Worm (Caenorhabditis elegans) whole organism, L3 larva: Measurements from ENCODE around the gene nep-21.
A peak's percentile ranks its signal among the peaks of the same experiment; 100 is the strongest.
"Not testable (repeated sequence)": the region's sequence is repeated elsewhere in the genome, so short reads cannot be mapped to it uniquely, and the experiment has no call there.

Source experiments
- R02D3.7 ChIP-seq: fragments of 150-350 bp; optimal IDR thresholded peaks from 2 replicates; lab custom pipeline; 2014; ENCODE audit warnings: missing biosample characterization, missing genetic modification characterization
- ZK546.5 ChIP-seq: sonication (generic microtip); optimal IDR thresholded peaks from 2 replicates; lab custom pipeline; 2017; ENCODE audit warnings: missing biosample characterization, missing genetic modification characterization
- ceh-16 ChIP-seq: sonication (generic microtip); optimal IDR thresholded peaks from 2 replicates; lab custom pipeline; 2017; ENCODE audit warnings: missing biosample characterization, missing genetic modification characterization
- ceh-28 ChIP-seq: fragments of 150-350 bp; optimal IDR thresholded peaks from 2 replicates; lab custom pipeline; 2014; ENCODE audit warnings: missing biosample characterization, missing genetic modification reagents, missing genetic modification characterization
- daf-12 ChIP-seq: fragments of 150-350 bp; optimal IDR thresholded peaks from 2 replicates; lab custom pipeline; 2014; ENCODE audit warnings: missing biosample characterization, missing genetic modification reagents, missing genetic modification characterization
- egl-27 ChIP-seq: sonication (generic microtip); optimal IDR thresholded peaks from 4 replicates; lab custom pipeline; 2017; ENCODE audit warnings: missing biosample characterization, missing genetic modification reagents, missing genetic modification characterization
- egl-5 ChIP-seq: fragments of 150-350 bp; optimal IDR thresholded peaks from 2 replicates; lab custom pipeline; 2017; ENCODE audit warnings: missing biosample characterization, missing genetic modification reagents, missing genetic modification characterization, inconsistent platforms
- elt-1 ChIP-seq: fragments of 150-350 bp; optimal IDR thresholded peaks from 2 replicates; lab custom pipeline; 2014; ENCODE audit warnings: missing biosample characterization, missing genetic modification characterization
- elt-2 ChIP-seq: sonication (generic microtip); optimal IDR thresholded peaks from 2 replicates; lab custom pipeline; 2016; ENCODE audit warnings: missing genetic modification reagents, mild to moderate bottlenecking, missing genetic modification characterization, missing compliant biosample characterization
- elt-3 ChIP-seq, 3 experiments: fragments of 150-350 bp in 1 of 3; sonication (generic microtip) in 2 of 3; optimal IDR thresholded peaks; 2 replicates in 2 of 3; 4 replicates in 1 of 3; lab custom pipeline; 2014 to 2017; ENCODE audit warnings: missing biosample characterization in 3 of 3, missing genetic modification characterization in 3 of 3
- fkh-10 ChIP-seq: sonication (generic microtip); optimal IDR thresholded peaks from 2 replicates; lab custom pipeline; 2017; ENCODE audit warnings: missing biosample characterization, missing genetic modification reagents, missing genetic modification characterization
- fkh-2 ChIP-seq: fragments of 150-350 bp; optimal IDR thresholded peaks from 2 replicates; lab custom pipeline; 2014; ENCODE audit warnings: missing biosample characterization, missing genetic modification reagents, missing genetic modification characterization
- hmg-11 ChIP-seq: sonication (generic microtip); optimal IDR thresholded peaks from 2 replicates; lab custom pipeline; 2016; ENCODE audit warnings: missing genetic modification characterization, missing compliant biosample characterization
- jun-1 ChIP-seq: fragments of 150-350 bp; optimal IDR thresholded peaks from 2 replicates; lab custom pipeline; 2014; ENCODE audit warnings: missing biosample characterization, missing genetic modification reagents, missing genetic modification characterization
- lin-15B ChIP-seq: fragments of 150-350 bp; optimal IDR thresholded peaks from 2 replicates; lab custom pipeline; 2014; ENCODE audit warnings: missing biosample characterization, missing genetic modification characterization
- mml-1 ChIP-seq: fragments of 150-350 bp; sonication (generic microtip); optimal IDR thresholded peaks from 3 replicates; lab custom pipeline; 2014; ENCODE audit warnings: missing biosample characterization, missing genetic modification characterization
- nfya-1 ChIP-seq: sonication (generic microtip); optimal IDR thresholded peaks from 2 replicates; lab custom pipeline; 2017; ENCODE audit warnings: missing genetic modification characterization, mild to moderate bottlenecking, missing compliant biosample characterization, antibody characterized with exemption, moderate library complexity; ENCODE audit not compliant: insufficient read depth
- nhr-11 ChIP-seq: fragments of 150-350 bp; optimal IDR thresholded peaks from 2 replicates; lab custom pipeline; 2014; ENCODE audit warnings: missing biosample characterization, missing genetic modification characterization
- nhr-237 ChIP-seq: fragments of 150-350 bp; optimal IDR thresholded peaks from 2 replicates; lab custom pipeline; 2014; ENCODE audit warnings: missing biosample characterization, missing genetic modification characterization
- nhr-25 ChIP-seq: sonication (generic microtip); optimal IDR thresholded peaks from 2 replicates; lab custom pipeline; 2017; ENCODE audit warnings: missing biosample characterization, missing genetic modification characterization
- nhr-43 ChIP-seq: sonication (generic microtip); optimal IDR thresholded peaks from 2 replicates; lab custom pipeline; 2016; ENCODE audit warnings: mild to moderate bottlenecking, missing genetic modification characterization, missing compliant biosample characterization; ENCODE audit not compliant: poor library complexity, severe bottlenecking
- nhr-67 ChIP-seq: fragments of 150-350 bp; optimal IDR thresholded peaks from 2 replicates; lab custom pipeline; 2014; ENCODE audit warnings: missing biosample characterization, missing genetic modification characterization
- nhr-76 ChIP-seq: fragments of 150-350 bp; sonication (generic microtip); optimal IDR thresholded peaks from 5 replicates; lab custom pipeline; 2014; ENCODE audit warnings: missing biosample characterization, missing genetic modification characterization
- pha-4 ChIP-seq: fragments of 150-350 bp; optimal IDR thresholded peaks from 2 replicates; lab custom pipeline; 2014; ENCODE audit warnings: missing biosample characterization, missing genetic modification reagents, missing genetic modification characterization
- pqm-1 ChIP-seq: fragments of 150-350 bp; optimal IDR thresholded peaks from 2 replicates; lab custom pipeline; 2017; ENCODE audit warnings: missing biosample characterization, missing genetic modification characterization, inconsistent platforms
- skn-1 ChIP-seq: fragments of 150-350 bp; optimal IDR thresholded peaks from 2 replicates; lab custom pipeline; 2014; ENCODE audit warnings: missing biosample characterization, missing genetic modification characterization
- snpc-4 ChIP-seq: fragments of 150-350 bp; optimal IDR thresholded peaks from 2 replicates; lab custom pipeline; 2014; ENCODE audit warnings: missing biosample characterization, missing genetic modification characterization
- tbx-2 ChIP-seq: sonication (generic microtip); optimal IDR thresholded peaks from 2 replicates; lab custom pipeline; 2016; ENCODE audit warnings: mild to moderate bottlenecking, missing genetic modification characterization, missing compliant biosample characterization
- unc-39 ChIP-seq: sonication (generic microtip); optimal IDR thresholded peaks from 4 replicates; lab custom pipeline; 2017; ENCODE audit warnings: missing biosample characterization, missing genetic modification characterization
- unc-62 ChIP-seq: fragments of 150-350 bp; sonication (generic microtip); optimal IDR thresholded peaks from 4 replicates; lab custom pipeline; 2014; ENCODE audit warnings: missing biosample characterization, missing genetic modification reagents, missing genetic modification characterization
- zag-1 ChIP-seq: fragments of 150-350 bp; optimal IDR thresholded peaks from 2 replicates; lab custom pipeline; 2014; ENCODE audit warnings: missing biosample characterization, missing genetic modification characterization
- ztf-11 ChIP-seq: fragments of 150-350 bp; optimal IDR thresholded peaks from 2 replicates; lab custom pipeline; 2014; ENCODE audit warnings: missing biosample characterization, missing genetic modification characterization
- ztf-4 ChIP-seq: fragments of 150-350 bp; optimal IDR thresholded peaks from 2 replicates; lab custom pipeline; 2014; ENCODE audit warnings: missing biosample characterization, missing genetic modification characterization

The nep-21 gene

DNA sequence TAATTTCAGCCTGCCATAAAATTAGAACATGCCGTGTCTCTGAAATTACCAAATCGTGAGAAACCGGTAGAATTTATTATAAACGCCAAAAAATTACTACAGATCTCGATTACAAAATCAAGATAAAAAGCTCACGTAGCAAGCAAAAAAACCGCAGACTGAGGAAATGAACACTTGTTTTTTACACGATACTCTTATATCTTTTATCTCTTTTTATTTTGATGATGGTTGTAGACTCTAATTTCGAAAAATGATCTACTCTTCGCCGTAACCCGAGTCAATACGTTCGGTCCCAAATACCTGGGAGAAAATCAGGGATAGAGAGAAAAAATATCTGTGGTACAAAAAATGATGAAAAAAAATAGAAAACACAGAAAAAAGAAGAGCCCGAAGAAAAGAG lies 3.1 kb downstream of the nep-21 start:
- TF ChIP-seq zag-1 (tag; lab: Kevin White, UChicago) (no peak), ztf-11 (no peak), unc-39 (tag; lab: Kevin White, UChicago) (no peak), nhr-76 (tag; lab: Kevin White, UChicago) (no peak), nhr-67 (no peak), snpc-4 (no peak), nhr-11 (tag; lab: Kevin White, UChicago) (no peak), fkh-2 (tag; lab: Kevin White, UChicago) (no peak), pha-4 (tag; lab: Kevin White, UChicago) (no peak), egl-27 (tag; lab: Kevin White, UChicago) (no peak), nhr-237 (no peak), ztf-4 (tag; lab: Kevin White, UChicago) (no peak), elt-1 (no peak), fkh-10 (GFP tag; lab: Kevin White, UChicago) (no peak), daf-12 (no peak), ZK546.5 (tag; lab: Kevin White, UChicago) (no peak)
- TF ChIP-seq, all 47 proteins: peak for 0

DNA sequence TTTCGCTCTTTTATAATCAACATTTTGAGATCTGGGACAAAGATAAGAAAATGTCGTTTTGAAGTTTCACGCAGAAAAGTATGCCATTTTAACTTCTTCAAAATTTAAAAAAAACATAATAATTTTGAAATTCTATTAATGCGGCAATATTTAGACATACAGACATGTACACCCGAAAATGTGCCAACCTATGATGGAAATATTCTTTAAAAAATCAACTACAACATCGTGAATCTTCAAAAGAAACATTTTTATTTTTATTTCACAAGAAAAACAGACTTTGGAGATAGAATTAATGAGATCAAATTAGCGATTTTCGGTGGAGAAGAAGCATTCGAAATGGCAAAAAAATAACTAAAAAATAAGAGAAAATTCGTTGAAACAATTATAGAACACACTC lies 11.2 kb downstream of the nep-21 start, which contains the start of gene T16A9.5:
Gene T16A9.5 (minus strand): TSS at position 101 of the 400 bp plus-strand sequence.
- TF ChIP-seq elt-2 (tag; lab: Kevin White, UChicago) (no peak), nhr-76 (tag; lab: Kevin White, UChicago) (no peak), tbx-2 (no peak), nfya-1 (tag; lab: Kevin White, UChicago) (no peak), pha-4 (tag; lab: Kevin White, UChicago) (no peak), mml-1 (no peak)

DNA sequence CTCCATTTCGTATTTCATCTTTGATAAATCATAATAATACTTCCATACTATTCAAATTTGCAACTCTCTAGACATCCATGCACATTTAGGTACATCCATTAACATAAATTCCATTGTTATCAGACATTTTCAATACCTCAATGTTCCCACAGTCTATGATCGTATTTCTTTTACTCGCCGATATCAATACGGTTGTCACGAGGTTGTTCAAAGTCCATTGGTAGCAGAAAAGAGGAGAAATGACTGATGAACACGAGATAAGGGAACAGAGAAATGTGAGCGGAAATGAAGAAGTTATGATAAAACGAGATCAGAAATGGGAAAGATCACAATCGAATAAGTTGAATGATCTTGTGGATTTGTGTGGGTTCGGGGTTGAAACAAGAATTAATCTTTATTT lies 13.5 kb downstream of the nep-21 start:
- TF ChIP-seq nhr-25 (tag; lab: Kevin White, UChicago) (peak; percentile 11), elt-3 (tag; optimal IDR thresholded peaks at IDR 0.05; lab: Kevin White, UChicago) (peak in 1 of 3 experiments; percentile 17), jun-1 (peak; percentile 52), lin-15B (tag; lab: Kevin White, UChicago) (no peak), nhr-43 (tag; lab: Kevin White, UChicago) (peak; percentile 15), mml-1 (no peak), pqm-1 (peak; percentile 77), ceh-28 (tag; lab: Kevin White, UChicago) (no peak), elt-2 (tag; lab: Kevin White, UChicago) (peak; percentile 88)

DNA sequence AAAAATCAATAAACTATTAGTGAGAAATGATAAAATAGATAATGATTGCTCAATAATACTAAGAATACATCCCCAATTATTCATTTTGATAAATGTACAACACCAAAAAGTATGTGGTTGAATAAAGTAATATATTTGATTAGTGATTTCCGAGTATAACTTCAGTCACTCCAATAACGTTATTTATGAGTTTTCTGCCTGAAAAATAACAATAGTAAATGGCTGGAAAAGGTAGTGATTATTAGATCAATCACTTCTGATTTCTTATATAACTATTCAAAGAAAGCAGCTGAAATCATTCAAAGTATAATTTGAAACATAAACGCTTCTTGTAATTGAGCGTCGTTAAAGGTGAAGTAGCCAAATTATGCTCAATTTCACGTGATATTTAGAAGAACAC lies 15.5 kb downstream of the nep-21 start, which contains the start of gene str-230:
Gene str-230 (minus strand): TSS at position 101 of the 400 bp plus-strand sequence.
- TF ChIP-seq fkh-2 (tag; lab: Kevin White, UChicago), result no peak
- no peak for TF ChIP-seq daf-12
- no peak for TF ChIP-seq nhr-11 (tag; lab: Kevin White, UChicago)
- no peak for TF ChIP-seq tbx-2
- TF ChIP-seq elt-1, result no peak
- no peak for TF ChIP-seq egl-5 (tag; lab: Kevin White, UChicago)
- no peak for TF ChIP-seq skn-1 (tag; lab: Kevin White, UChicago)
- no peak for TF ChIP-seq unc-39 (tag; lab: Kevin White, UChicago)
- no peak for TF ChIP-seq nhr-25 (tag; lab: Kevin White, UChicago)
- no peak for TF ChIP-seq unc-62 (GFP tag; lab: Kevin White, UChicago)
- no peak for TF ChIP-seq ceh-16 (tag; lab: Kevin White, UChicago)
- no peak for TF ChIP-seq R02D3.7 (tag; lab: Kevin White, UChicago)
- no peak for TF ChIP-seq ZK546.5 (tag; lab: Kevin White, UChicago)
- TF ChIP-seq ceh-28 (tag; lab: Kevin White, UChicago), result no peak
- TF ChIP-seq elt-3 (tag; optimal IDR thresholded peaks at IDR 0.05; lab: Kevin White, UChicago), result no peak
- TF ChIP-seq hmg-11 (tag; lab: Kevin White, UChicago), result no peak

DNA sequence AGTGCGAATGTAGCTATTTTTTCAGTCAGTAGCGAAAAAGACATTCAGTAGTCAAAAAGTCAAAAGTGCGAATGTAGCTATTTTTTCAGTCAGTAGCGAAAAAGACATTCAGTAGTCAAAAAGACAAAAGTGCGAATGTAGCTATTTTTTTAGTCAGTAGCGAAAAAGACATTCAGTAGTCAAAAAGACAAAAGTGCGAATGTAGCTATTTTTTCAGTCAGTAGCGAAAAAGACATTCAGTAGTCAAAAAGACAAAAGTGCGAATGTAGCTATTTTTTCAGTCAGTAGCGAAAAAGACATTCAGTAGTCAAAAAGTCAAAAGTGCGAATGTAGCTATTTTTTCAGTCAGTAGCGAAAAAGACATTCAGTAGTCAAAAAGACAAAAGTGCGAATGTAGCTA lies 21.1 kb downstream of the nep-21 start, which contains the start of gene T16A9.3:
Gene T16A9.3 (plus strand): TSS at position 301 of the 400 bp plus-strand sequence.
- not testable (repeated sequence) for TF ChIP-seq nhr-237; daf-12; zag-1 (tag; lab: Kevin White, UChicago)
